Fruit fly (Drosophila melanogaster) whole organism, prepupa: ENCODE data around the gene IleRS.

Source experiments
- Blimp-1 ChIP-seq: fragments of 200-800 bp; sonication (Bioruptor generic); optimal IDR thresholded peaks from 3 replicates; lab custom pipeline; 2017; ENCODE audit warnings: missing biosample characterization, missing genetic modification characterization, mild to moderate bottlenecking, moderate library complexity, missing genetic modification reagents
- CG10631 ChIP-seq: fragments of 200-800 bp; sonication (Bioruptor generic); optimal IDR thresholded peaks from 2 replicates; lab custom pipeline; 2016; ENCODE audit warnings: missing biosample characterization, missing genetic modification characterization
- CG10669 ChIP-seq: fragments of 200-800 bp; sonication (Bioruptor generic); optimal IDR thresholded peaks from 3 replicates; lab custom pipeline; 2018; ENCODE audit warnings: missing biosample characterization, mild to moderate bottlenecking, missing genetic modification characterization, moderate library complexity
- CG11294 ChIP-seq: fragments of 200-800 bp; sonication (Bioruptor generic); IDR thresholded peaks from 2 replicates; pipeline ENCODE4 v1.3.6; 2022; ENCODE audit warnings: missing biosample characterization, missing genetic modification characterization
- CG11762 ChIP-seq: fragments of 200-800 bp; sonication (Bioruptor generic); optimal IDR thresholded peaks from 3 replicates; lab custom pipeline; 2016; ENCODE audit warnings: missing biosample characterization, missing genetic modification characterization; ENCODE audit not compliant: insufficient read depth
- CG15336 ChIP-seq: fragments of 200-800 bp; sonication (Bioruptor generic); IDR thresholded peaks from 2 replicates; pipeline ENCODE4 v1.3.6; 2022; ENCODE audit warnings: missing biosample characterization, missing genetic modification characterization
- CG16779 ChIP-seq: fragments of 200-800 bp; sonication (Bioruptor generic); optimal IDR thresholded peaks from 3 replicates; lab custom pipeline; 2017; ENCODE audit warnings: missing biosample characterization, mild to moderate bottlenecking, missing genetic modification characterization
- CG32006 ChIP-seq: fragments of 200-800 bp; sonication (Bioruptor generic); optimal IDR thresholded peaks from 3 replicates; lab custom pipeline; 2017; ENCODE audit warnings: missing biosample characterization, mild to moderate bottlenecking, missing genetic modification characterization
- CG34406 ChIP-seq: fragments of 200-800 bp; sonication (Bioruptor generic); optimal IDR thresholded peaks from 3 replicates; lab custom pipeline; 2016; ENCODE audit warnings: missing biosample characterization, missing genetic modification characterization
- CG3919 ChIP-seq: fragments of 200-800 bp; sonication (Bioruptor generic); optimal IDR thresholded peaks from 3 replicates; lab custom pipeline; 2016; ENCODE audit warnings: missing biosample characterization, missing genetic modification characterization
- CG4318 ChIP-seq: fragments of 200-800 bp; sonication (Bioruptor generic); optimal IDR thresholded peaks from 3 replicates; lab custom pipeline; 2017; ENCODE audit warnings: missing biosample characterization, mild to moderate bottlenecking, missing genetic modification characterization
- CG6163 ChIP-seq: fragments of 200-800 bp; sonication (Bioruptor generic); IDR thresholded peaks from 3 replicates; pipeline ENCODE4 v1.3.6; 2022; ENCODE audit warnings: missing biosample characterization, missing genetic modification characterization
- CG6276 ChIP-seq: fragments of 200-800 bp; sonication (Bioruptor generic); optimal IDR thresholded peaks from 2 replicates; lab custom pipeline; 2017; ENCODE audit warnings: missing biosample characterization, mild to moderate bottlenecking, missing genetic modification characterization
- CG6792 ChIP-seq: fragments of 200-800 bp; sonication (Bioruptor generic); optimal IDR thresholded peaks from 3 replicates; lab custom pipeline; 2016; ENCODE audit warnings: missing biosample characterization, missing genetic modification characterization
- CG6854 ChIP-seq: fragments of 200-800 bp; sonication (Bioruptor generic); optimal IDR thresholded peaks from 2 replicates; lab custom pipeline; 2017; ENCODE audit warnings: missing biosample characterization, mild to moderate bottlenecking, missing genetic modification characterization
- CG7368 ChIP-seq: fragments of 200-800 bp; sonication (Bioruptor generic); optimal IDR thresholded peaks from 3 replicates; lab custom pipeline; 2016; ENCODE audit warnings: missing biosample characterization, missing genetic modification characterization
- CG8319 ChIP-seq: fragments of 200-800 bp; sonication (Bioruptor generic); optimal IDR thresholded peaks from 3 replicates; lab custom pipeline; 2016; ENCODE audit warnings: missing biosample characterization, missing genetic modification characterization
- CG8632 ChIP-seq: fragments of 200-800 bp; sonication (Bioruptor generic); optimal IDR thresholded peaks from 3 replicates; lab custom pipeline; 2016; ENCODE audit warnings: missing biosample characterization, missing genetic modification characterization
- CG9139 ChIP-seq: fragments of 200-800 bp; sonication (Bioruptor generic); optimal IDR thresholded peaks from 3 replicates; lab custom pipeline; 2017; ENCODE audit warnings: missing biosample characterization, mild to moderate bottlenecking, missing genetic modification characterization
- Eip75B ChIP-seq: fragments of 200-800 bp; sonication (Bioruptor generic); optimal IDR thresholded peaks from 3 replicates; lab custom pipeline; 2016; ENCODE audit warnings: missing biosample characterization, missing genetic modification characterization
- Eip93F ChIP-seq: fragments of 200-800 bp; sonication (Bioruptor generic); optimal IDR thresholded peaks from 2 replicates; lab custom pipeline; 2016; ENCODE audit warnings: missing biosample characterization, mild to moderate bottlenecking, missing genetic modification characterization
- Ets21C ChIP-seq: fragments of 200-800 bp; sonication (Bioruptor generic); optimal IDR thresholded peaks from 3 replicates; lab custom pipeline; 2016; ENCODE audit warnings: missing biosample characterization, missing genetic modification characterization
- Hr38 ChIP-seq: sonication (Bioruptor generic); optimal IDR thresholded peaks from 2 replicates; lab custom pipeline; 2016; ENCODE audit warnings: missing biosample characterization, missing genetic modification characterization
- Hr39 ChIP-seq: fragments of 200-800 bp; sonication (Bioruptor generic); optimal IDR thresholded peaks from 2 replicates; lab custom pipeline; 2016; ENCODE audit warnings: missing biosample characterization, missing genetic modification characterization
- Met ChIP-seq: fragments of 200-800 bp; sonication (Bioruptor generic); optimal IDR thresholded peaks from 3 replicates; lab custom pipeline; 2016; ENCODE audit warnings: missing biosample characterization, missing genetic modification characterization
- OdsH ChIP-seq: fragments of 200-800 bp; sonication (Bioruptor generic); optimal IDR thresholded peaks from 3 replicates; lab custom pipeline; 2016; ENCODE audit warnings: missing biosample characterization, missing genetic modification characterization
- Sox102F ChIP-seq: fragments of 200-800 bp; sonication (Bioruptor generic); optimal IDR thresholded peaks from 2 replicates; lab custom pipeline; 2016; ENCODE audit warnings: missing biosample characterization, mild to moderate bottlenecking, missing genetic modification characterization
- Sox14 ChIP-seq: fragments of 200-800 bp; sonication (Bioruptor generic); optimal IDR thresholded peaks from 3 replicates; lab custom pipeline; 2016; ENCODE audit warnings: missing biosample characterization, missing genetic modification characterization
- Sox15 ChIP-seq: fragments of 200-800 bp; sonication (Bioruptor generic); optimal IDR thresholded peaks from 3 replicates; lab custom pipeline; 2016; ENCODE audit warnings: missing biosample characterization, missing genetic modification characterization
- achi ChIP-seq: fragments of 200-800 bp; sonication (Bioruptor generic); optimal IDR thresholded peaks from 3 replicates; lab custom pipeline; 2016; ENCODE audit warnings: missing biosample characterization, missing genetic modification characterization
- acj6 ChIP-seq: fragments of 200-800 bp; sonication (Bioruptor generic); optimal IDR thresholded peaks from 3 replicates; lab custom pipeline; 2016; ENCODE audit warnings: missing biosample characterization, missing genetic modification characterization
- cyc ChIP-seq: fragments of 200-800 bp; sonication (Bioruptor generic); optimal IDR thresholded peaks from 3 replicates; lab custom pipeline; 2016; ENCODE audit warnings: missing biosample characterization, missing genetic modification characterization
- dac ChIP-seq: fragments of 200-800 bp; sonication (Bioruptor generic); optimal IDR thresholded peaks from 2 replicates; lab custom pipeline; 2017; ENCODE audit warnings: missing biosample characterization, mild to moderate bottlenecking, missing genetic modification characterization
- dsx ChIP-seq: fragments of 200-800 bp; optimal IDR thresholded peaks from 3 replicates; lab custom pipeline; 2019; ENCODE audit warnings: missing biosample characterization, mild to moderate bottlenecking, missing genetic modification characterization, moderate library complexity; ENCODE audit not compliant: poor library complexity, severe bottlenecking
- esn ChIP-seq: fragments of 200-800 bp; sonication (Bioruptor generic); optimal IDR thresholded peaks from 2 replicates; lab custom pipeline; 2016; ENCODE audit warnings: missing biosample characterization, mild to moderate bottlenecking, missing genetic modification characterization, moderate library complexity
- fd85E ChIP-seq: fragments of 200-800 bp; sonication (Bioruptor generic); optimal IDR thresholded peaks from 3 replicates; lab custom pipeline; 2016; ENCODE audit warnings: missing biosample characterization, missing genetic modification characterization
- fkh ChIP-seq: fragments of 200-800 bp; sonication (Bioruptor generic); optimal IDR thresholded peaks from 3 replicates; lab custom pipeline; 2017; ENCODE audit warnings: missing biosample characterization, mild to moderate bottlenecking, missing genetic modification characterization, moderate library complexity
- lz ChIP-seq: fragments of 200-800 bp; sonication (Bioruptor generic); optimal IDR thresholded peaks from 3 replicates; lab custom pipeline; 2016; ENCODE audit warnings: missing biosample characterization, missing genetic modification characterization
- net ChIP-seq: fragments of 200-800 bp; sonication (Bioruptor generic); optimal IDR thresholded peaks from 3 replicates; lab custom pipeline; 2016; ENCODE audit warnings: missing biosample characterization, missing genetic modification characterization
- salr ChIP-seq, 2 experiments: fragments of 200-800 bp; sonication (Bioruptor generic); optimal IDR thresholded peaks; 3 replicates each; lab custom pipeline; 2016 to 2018; ENCODE audit warnings: missing biosample characterization in 2 of 2, missing genetic modification characterization in 2 of 2, mild to moderate bottlenecking in 1 of 2
- ss ChIP-seq, 2 experiments: fragments of 200-800 bp; sonication (Bioruptor generic); optimal IDR thresholded peaks; 2 replicates in 1 of 2; 3 replicates in 1 of 2; lab custom pipeline; 2017 to 2018; ENCODE audit warnings: mild to moderate bottlenecking in 2 of 2, missing biosample characterization in 2 of 2, missing genetic modification characterization in 2 of 2, moderate library complexity in 1 of 2
- svp ChIP-seq: fragments of 200-800 bp; sonication (Bioruptor generic); peaks from one replicate; lab custom pipeline; 2016; ENCODE audit warnings: missing biosample characterization, missing genetic modification characterization
- topi ChIP-seq: fragments of 200-800 bp; sonication (Bioruptor generic); optimal IDR thresholded peaks from 3 replicates; lab custom pipeline; 2016; ENCODE audit warnings: missing biosample characterization, missing genetic modification characterization
- vri ChIP-seq: fragments of 200-800 bp; sonication (Bioruptor generic); optimal IDR thresholded peaks from 3 replicates; lab custom pipeline; 2016; ENCODE audit warnings: missing biosample characterization, mild to moderate bottlenecking, missing genetic modification characterization

Gene IleRS

DNA sequence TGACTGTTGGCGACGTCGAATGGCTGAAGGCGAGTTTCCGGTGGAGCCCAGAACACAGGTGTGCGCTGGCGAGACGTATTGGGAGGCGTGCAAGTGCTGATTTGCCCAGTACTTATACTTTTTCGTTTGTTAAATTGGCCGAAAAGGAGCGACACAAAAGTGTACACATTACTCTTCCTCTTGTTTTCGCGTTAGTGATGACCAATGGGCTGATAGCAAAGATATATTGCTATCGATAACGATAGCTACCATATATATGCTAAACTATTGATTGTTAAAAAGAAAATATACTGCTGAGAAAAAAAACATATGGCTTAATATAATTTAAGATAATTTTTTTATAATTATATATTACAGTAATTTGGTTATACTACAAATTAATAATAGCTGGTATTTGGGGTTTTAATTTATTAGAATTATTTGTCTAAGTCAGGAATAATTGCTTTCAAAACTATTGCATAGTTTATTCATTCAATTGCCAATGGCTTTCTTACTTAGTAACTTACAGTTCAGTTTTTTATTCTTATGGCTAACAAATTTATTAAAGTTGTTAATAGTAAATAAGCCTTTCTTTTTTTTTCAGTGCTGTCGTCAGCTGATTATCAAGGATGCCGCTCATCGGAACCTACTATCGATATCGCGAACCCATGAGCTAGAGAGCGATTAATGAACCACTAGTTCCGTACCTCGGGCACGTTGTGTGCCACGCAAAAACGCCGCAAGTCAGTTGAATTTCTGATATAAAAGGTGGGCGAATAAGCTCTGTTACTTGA is at the start of gene IleRS, which contains the start of gene Hem (continued):
- peak; percentile 88 for TF ChIP-seq CG7368
- peak; percentile 74 for TF ChIP-seq CG9139 (GFP tag; lab: Kevin White, UChicago)
- peak in 1 of 2 experiments; percentile 59 for TF ChIP-seq salr (GFP tag; optimal IDR thresholded peaks at IDR 0.05; lab: Kevin White, UChicago)
- peak; percentile 43 for TF ChIP-seq fd85E (GFP tag; lab: Kevin White, UChicago)
- no peak for TF ChIP-seq dac (GFP tag; lab: Kevin White, UChicago)
- no peak for TF ChIP-seq Eip93F (GFP tag; lab: Kevin White, UChicago)
- peak; percentile 90 for TF ChIP-seq CG3919
- TF ChIP-seq CG11762, result peak; percentile 88
- TF ChIP-seq CG10631 (GFP tag; lab: Kevin White, UChicago), result peak; percentile 93

DNA sequence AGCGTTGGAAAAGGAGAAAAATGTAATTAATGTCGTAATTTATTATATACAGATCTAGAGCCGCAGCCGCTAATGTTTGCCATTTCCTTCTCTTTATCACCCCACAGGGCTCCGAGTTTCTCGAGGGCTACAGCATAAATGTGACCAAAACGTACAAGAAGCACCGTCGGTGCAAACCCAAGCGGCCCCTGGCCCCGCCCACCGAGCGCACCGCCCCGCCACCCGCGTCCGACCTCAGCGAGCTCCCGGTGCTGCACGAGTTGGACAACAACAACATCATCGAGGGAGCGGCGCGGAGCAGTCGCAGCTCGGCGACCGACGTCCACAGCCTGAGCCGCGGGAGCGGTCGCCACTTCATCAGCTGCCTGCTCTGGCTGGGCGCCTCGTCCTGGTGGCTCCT is 46.2 kb upstream of the IleRS start:
- TF ChIP-seq CG11294 (GFP tag; lab: Robert Waterston, UW) (no peak), cyc (GFP tag; lab: Kevin White, UChicago) (no peak), esn (no peak), CG10631 (GFP tag; lab: Kevin White, UChicago) (no peak), CG32006 (no peak), fkh (GFP tag; lab: Kevin White, UChicago) (no peak), Hr38 (GFP tag; lab: Kevin White, UChicago) (no peak), dsx (GFP tag; lab: Kevin White, UChicago) (no peak), CG7368 (no peak), CG6854 (no peak), dac (GFP tag; lab: Kevin White, UChicago) (no peak), CG9139 (GFP tag; lab: Kevin White, UChicago) (no peak)

DNA sequence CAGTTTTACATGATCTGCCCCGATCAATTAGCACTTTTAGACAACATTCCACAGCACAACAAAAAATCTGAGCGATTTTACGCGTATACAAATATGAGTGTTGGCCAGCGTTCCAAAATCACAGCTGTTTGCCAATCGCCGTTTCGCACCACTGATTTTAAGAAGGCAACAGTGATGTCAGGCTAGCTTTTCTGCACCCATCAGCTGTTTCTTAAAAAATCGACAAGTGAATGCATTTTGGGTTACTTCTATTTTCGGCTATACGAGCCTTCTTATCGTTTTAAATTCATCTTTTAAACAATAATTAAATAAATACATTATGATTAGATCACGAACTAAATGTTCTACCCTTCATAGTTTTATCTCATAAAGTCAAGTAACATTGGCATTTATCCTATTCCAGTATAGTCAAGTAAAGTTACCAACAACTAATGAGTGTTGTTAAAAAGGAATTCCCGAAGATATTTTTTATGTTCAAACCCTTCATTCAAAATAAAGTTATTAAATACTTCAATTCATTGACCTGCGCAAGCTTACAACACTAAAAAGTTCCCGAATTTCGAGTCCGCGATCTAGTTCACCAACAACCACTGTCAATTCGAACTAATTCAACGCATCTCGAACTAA is 25.6 kb upstream of the IleRS start, which contains the start of the genes Rich and Ddx1:
TSS of gene Rich (minus strand) at position 125 of the 627 bp plus-strand sequence.
TSS of gene Ddx1 (plus strand) at position 573 of the 627 bp plus-strand sequence.
- TF ChIP-seq CG11294 (GFP tag; lab: Robert Waterston, UW) (no peak), dac (GFP tag; lab: Kevin White, UChicago) (no peak), CG4318 (GFP tag; lab: Kevin White, UChicago) (no peak), CG34406 (GFP tag; lab: Kevin White, UChicago) (peak; percentile 11), Sox102F (GFP tag; lab: Kevin White, UChicago) (peak; percentile 33), Met (peak; percentile 58), achi (GFP tag; lab: Kevin White, UChicago) (peak; percentile 57), CG16779 (tag; lab: Kevin White, UChicago) (no peak), Sox14 (peak; percentile 41), CG6163 (GFP tag; lab: Robert Waterston, UW) (no peak), Sox15 (GFP tag; lab: Kevin White, UChicago) (peak; percentile 37), CG15336 (GFP tag; lab: Robert Waterston, UW) (no peak), CG7368 (no peak), OdsH (GFP tag; lab: Kevin White, UChicago) (no peak), cyc (GFP tag; lab: Kevin White, UChicago) (peak; percentile 56), CG10669 (no peak), topi (peak; percentile 50), Ets21C (GFP tag; lab: Kevin White, UChicago) (peak; percentile 27), acj6 (peak; percentile 52), fkh (GFP tag; lab: Kevin White, UChicago) (no peak), CG8319 (GFP tag; lab: Kevin White, UChicago) (peak; percentile 23), CG6792 (GFP tag; lab: Kevin White, UChicago) (peak; percentile 27), vri (GFP tag; lab: Kevin White, UChicago) (no peak), lz (peak; percentile 53), Hr39 (GFP tag; lab: Kevin White, UChicago) (peak; percentile 37), CG10631 (GFP tag; lab: Kevin White, UChicago) (no peak), net (no peak), fd85E (GFP tag; lab: Kevin White, UChicago) (no peak), CG6854 (no peak), ss (GFP tag; optimal IDR thresholded peaks at IDR 0.05; lab: Kevin White, UChicago) (peak in 1 of 2 experiments; percentile 41), CG6276 (GFP tag; lab: Kevin White, UChicago) (no peak), svp (GFP tag; lab: Kevin White, UChicago) (peak; percentile 84), CG8632 (GFP tag; lab: Kevin White, UChicago) (peak; percentile 21), CG32006 (peak; percentile 53), Eip75B (GFP tag; lab: Kevin White, UChicago) (peak; percentile 50), CG11762 (no peak), Blimp-1 (GFP tag; lab: Kevin White, UChicago) (no peak)
